Worm (Caenorhabditis elegans) whole organism, young adult: Measurements from ENCODE around the gene let-756.

Source experiments
- B0019.2 ChIP-seq: fragments of 200-800 bp; sonication (Bioruptor generic); conservative IDR thresholded peaks from 2 replicates; pipeline ENCODE4 v1.3.6; 2022; ENCODE audit warnings: missing genetic modification reagents, missing genetic modification characterization, missing compliant biosample characterization
- B0035.1 ChIP-seq: sonication (generic microtip); optimal IDR thresholded peaks from 2 replicates; lab custom pipeline; 2016; ENCODE audit warnings: missing genetic modification characterization, mild to moderate bottlenecking, missing compliant biosample characterization, missing genotype, missing genetic modification reagents
- B0336.3 ChIP-seq: fragments of 200-800 bp; sonication (Bioruptor generic); IDR thresholded peaks from 2 replicates; pipeline ENCODE4 v1.3.6; 2022; ENCODE audit warnings: missing genetic modification characterization, missing compliant biosample characterization
- C17E4.6 ChIP-seq: fragments of 200-800 bp; sonication (Bioruptor generic); IDR thresholded peaks from 2 replicates; pipeline ENCODE4 v1.3.6; 2022; ENCODE audit warnings: missing genetic modification reagents, missing genetic modification characterization, missing compliant biosample characterization
- D2030.7 ChIP-seq: fragments of 200-800 bp; sonication (Bioruptor generic); IDR thresholded peaks from 2 replicates; pipeline ENCODE4 v1.3.6; 2022; ENCODE audit warnings: missing genetic modification reagents, missing genetic modification characterization, missing compliant biosample characterization
- F10E7.11 ChIP-seq: sonication (generic microtip); optimal IDR thresholded peaks from 2 replicates; lab custom pipeline; 2017; ENCODE audit warnings: mild to moderate bottlenecking, missing genetic modification characterization, moderate library complexity, missing compliant biosample characterization
- F33H1.4 ChIP-seq: fragments of 200-800 bp; sonication (Bioruptor generic); IDR thresholded peaks from 2 replicates; pipeline ENCODE4 v1.3.6; 2022; ENCODE audit warnings: missing genetic modification reagents, missing genetic modification characterization, missing compliant biosample characterization
- T26A5.8 ChIP-seq: sonication (generic microtip); optimal IDR thresholded peaks from 2 replicates; lab custom pipeline; 2016; ENCODE audit warnings: missing genetic modification characterization, missing compliant biosample characterization
- Y53F4B.3 ChIP-seq: fragments of 200-800 bp; sonication (Bioruptor generic); IDR thresholded peaks from 2 replicates; pipeline ENCODE4 v1.3.6; 2022; ENCODE audit warnings: missing genetic modification reagents, missing genetic modification characterization, missing compliant biosample characterization
- Y56A3A.18 ChIP-seq: fragments of 200-800 bp; sonication (Bioruptor generic); IDR thresholded peaks from 2 replicates; pipeline ENCODE4 v1.3.6; 2022; ENCODE audit warnings: missing genetic modification reagents, missing genetic modification characterization, missing compliant biosample characterization
- Y67H2A.10 ChIP-seq: fragments of 200-800 bp; sonication (Bioruptor generic); conservative IDR thresholded peaks from 2 replicates; pipeline ENCODE4 v1.3.6; 2022; ENCODE audit warnings: missing genetic modification reagents, missing genetic modification characterization, missing compliant biosample characterization
- ama-1 ChIP-seq, 3 experiments: fragments of 150-350 bp in 1 of 3; sonication (generic microtip) in 2 of 3; optimal IDR thresholded peaks; 2 replicates each; lab custom pipeline; 2014 to 2018; ENCODE audit warnings: missing biosample characterization in 2 of 3, missing genetic modification characterization in 2 of 3, missing genetic modification reagents in 2 of 3
- aptf-3 ChIP-seq: fragments of 200-800 bp; sonication (Bioruptor generic); IDR thresholded peaks from 2 replicates; pipeline ENCODE4 v1.3.6; 2022; ENCODE audit warnings: missing genetic modification characterization, missing compliant biosample characterization
- athp-1 ChIP-seq: sonication (generic microtip); optimal IDR thresholded peaks from 2 replicates; lab custom pipeline; 2017; ENCODE audit warnings: mild to moderate bottlenecking, missing genetic modification characterization, missing compliant biosample characterization
- attf-6 ChIP-seq: fragments of 200-800 bp; sonication (Bioruptor generic); IDR thresholded peaks from 2 replicates; pipeline ENCODE4 v1.3.6; 2022; ENCODE audit warnings: missing genetic modification reagents, missing genetic modification characterization, missing compliant biosample characterization
- bed-1 ChIP-seq: fragments of 200-800 bp; sonication (Bioruptor generic); IDR thresholded peaks from 2 replicates; pipeline ENCODE4 v1.3.6; 2022; ENCODE audit warnings: missing genetic modification reagents, missing genetic modification characterization, missing compliant biosample characterization
- bed-2 ChIP-seq: fragments of 200-800 bp; sonication (Bioruptor generic); IDR thresholded peaks from 2 replicates; pipeline ENCODE4 v1.3.6; 2022; ENCODE audit warnings: missing genetic modification reagents, missing genetic modification characterization, missing compliant biosample characterization
- dpff-1 ChIP-seq: sonication (generic microtip); optimal IDR thresholded peaks from 2 replicates; lab custom pipeline; 2017; ENCODE audit warnings: mild to moderate bottlenecking, missing genetic modification characterization, missing compliant biosample characterization
- fkh-3 ChIP-seq: sonication (generic microtip); optimal IDR thresholded peaks from 2 replicates; lab custom pipeline; 2016; ENCODE audit warnings: mild to moderate bottlenecking, missing genetic modification characterization, missing compliant biosample characterization
- let-607 ChIP-seq, 2 experiments: fragments of 200-800 bp in 1 of 2; sonication (Bioruptor generic) in 1 of 2; sonication (generic microtip) in 1 of 2; optimal IDR thresholded peaks; 2 replicates each; lab custom pipeline; 2016 to 2018; ENCODE audit warnings: mild to moderate bottlenecking in 2 of 2, missing compliant biosample characterization in 2 of 2, missing genetic modification characterization in 2 of 2, moderate library complexity in 2 of 2, missing genotype in 1 of 2
- lin-35 ChIP-seq, 3 experiments: fragments of 150-350 bp in 2 of 3; sonication (generic microtip) in 1 of 3; optimal IDR thresholded peaks; 2 replicates each; lab custom pipeline; 2014 to 2018; ENCODE audit warnings: missing biosample characterization in 3 of 3, missing genetic modification characterization in 3 of 3, missing genetic modification reagents in 3 of 3
- lin-40 ChIP-seq: sonication (generic microtip); optimal IDR thresholded peaks from 2 replicates; lab custom pipeline; 2016; ENCODE audit warnings: missing genetic modification characterization, mild to moderate bottlenecking, missing compliant biosample characterization, missing genotype, missing genetic modification reagents
- madf-10 ChIP-seq: sonication (generic microtip); optimal IDR thresholded peaks from 2 replicates; lab custom pipeline; 2016; ENCODE audit warnings: mild to moderate bottlenecking, missing genetic modification characterization, missing compliant biosample characterization
- mcd-1 ChIP-seq: fragments of 200-800 bp; sonication (Bioruptor generic); IDR thresholded peaks from 2 replicates; pipeline ENCODE4 v1.3.6; 2022; ENCODE audit warnings: missing genetic modification reagents, missing genetic modification characterization, missing compliant biosample characterization
- nfya-2 ChIP-seq: fragments of 200-800 bp; sonication (Bioruptor generic); IDR thresholded peaks from 2 replicates; pipeline ENCODE4 v1.3.6; 2022; ENCODE audit warnings: missing genetic modification reagents, missing genetic modification characterization, missing compliant biosample characterization
- nhr-80 ChIP-seq: sonication (generic microtip); optimal IDR thresholded peaks from 2 replicates; lab custom pipeline; 2016; ENCODE audit warnings: missing genetic modification characterization, missing compliant biosample characterization
- rpc-1 ChIP-seq, 2 experiments: fragments of 150-350 bp in 1 of 2; sonication (generic microtip) in 1 of 2; optimal IDR thresholded peaks; 2 replicates each; lab custom pipeline; 2014 to 2018; ENCODE audit warnings: missing biosample characterization in 1 of 2, missing genetic modification characterization in 1 of 2, missing genetic modification reagents in 1 of 2, missing genotype in 1 of 2
- sea-2 ChIP-seq: fragments of 200-800 bp; sonication (Bioruptor generic); IDR thresholded peaks from 2 replicates; pipeline ENCODE4 v1.3.6; 2022; ENCODE audit warnings: missing genetic modification characterization, missing compliant biosample characterization
- somi-1 ChIP-seq: fragments of 200-800 bp; sonication (Bioruptor generic); optimal IDR thresholded peaks from 2 replicates; lab custom pipeline; 2018; ENCODE audit warnings: mild to moderate bottlenecking, missing genetic modification characterization, missing compliant biosample characterization
- tbx-9 ChIP-seq: sonication (generic microtip); optimal IDR thresholded peaks from 2 replicates; lab custom pipeline; 2016; ENCODE audit warnings: borderline replicate concordance, missing genetic modification characterization, inconsistent platforms, missing compliant biosample characterization
- unc-130 ChIP-seq: sonication (generic microtip); optimal IDR thresholded peaks from 2 replicates; lab custom pipeline; 2016; ENCODE audit warnings: missing genetic modification reagents, missing genetic modification characterization, missing compliant biosample characterization
- unc-62 ChIP-seq: fragments of 150-350 bp; optimal IDR thresholded peaks from 2 replicates; lab custom pipeline; 2014; ENCODE audit warnings: missing biosample characterization, missing genetic modification reagents, missing genetic modification characterization

The let-756 gene

ce11 chrIII:6398124-6398523 is 8.8 kb upstream of the let-756 start:
- TF ChIP-seq T26A5.8, result no peak
- no peak for TF ChIP-seq D2030.7 (GFP tag; lab: Robert Waterston, UW)
- no peak for TF ChIP-seq mcd-1 (GFP tag; lab: Robert Waterston, UW)
- no peak for TF ChIP-seq C17E4.6 (GFP tag; lab: Robert Waterston, UW)
- no peak for TF ChIP-seq rpc-1 (optimal IDR thresholded peaks at IDR 0.05; lab: Kevin White, UChicago)
- no peak for TF ChIP-seq rpc-1 (tag; optimal IDR thresholded peaks at IDR 0.05; lab: Kevin White, UChicago)
- no peak for TF ChIP-seq somi-1 (GFP tag; lab: Kevin White, UChicago)

- TF ChIP-seq fkh-3 (tag; lab: Kevin White, UChicago) (no peak), F10E7.11 (tag; lab: Kevin White, UChicago) (no peak), athp-1 (tag; lab: Kevin White, UChicago) (no peak), madf-10 (tag; lab: Kevin White, UChicago) (no peak), dpff-1 (tag; lab: Kevin White, UChicago) (no peak), Y53F4B.3 (GFP tag; lab: Robert Waterston, UW) (no peak), lin-40 (tag; lab: Kevin White, UChicago) (no peak)
These were observed 7.5 kb upstream of the let-756 start for ce11 chrIII:6399424-6399823.

ce11 chrIII:6402346-6402745 is 4.6 kb upstream of the let-756 start:
- TF ChIP-seq lin-35 (GFP tag; optimal IDR thresholded peaks at IDR 0.05; lab: Kevin White, UChicago) (no peak), somi-1 (GFP tag; lab: Kevin White, UChicago) (peak; percentile 33)

- TF ChIP-seq aptf-3 (GFP tag; lab: Robert Waterston, UW) (no peak), unc-62 (GFP tag; lab: Kevin White, UChicago) (peak; percentile 81), sea-2 (GFP tag; lab: Robert Waterston, UW) (no peak), Y56A3A.18 (no peak), B0019.2 (GFP tag; lab: Robert Waterston, UW) (no peak), let-607 (tag; optimal IDR thresholded peaks at IDR 0.05; lab: Kevin White, UChicago) (peak in 1 of 2 experiments; percentile 37), nhr-80 (tag; lab: Kevin White, UChicago) (peak; percentile 49), bed-1 (GFP tag; lab: Robert Waterston, UW) (no peak)
These were observed 4.1 kb upstream of the let-756 start for ce11 chrIII:6402810-6403209.

ce11 chrIII:6405121-6405520 is 1.8 kb upstream of the let-756 start:
- TF ChIP-seq B0336.3 (GFP tag; lab: Robert Waterston, UW), result no peak
- TF ChIP-seq tbx-9 (tag; lab: Kevin White, UChicago), result no peak
- TF ChIP-seq bed-2 (GFP tag; lab: Robert Waterston, UW), result no peak
- no peak for TF ChIP-seq nfya-2
- no peak for TF ChIP-seq ama-1 (optimal IDR thresholded peaks at IDR 0.05; lab: Kevin White, UChicago)
- no peak for TF ChIP-seq ama-1 (GFP tag; optimal IDR thresholded peaks at IDR 0.05; lab: Kevin White, UChicago)
- TF ChIP-seq unc-130 (GFP tag; lab: Kevin White, UChicago), result no peak
- TF ChIP-seq Y67H2A.10 (GFP tag; lab: Robert Waterston, UW), result no peak
- TF ChIP-seq attf-6 (GFP tag; lab: Robert Waterston, UW), result no peak
- no peak for TF ChIP-seq F33H1.4 (GFP tag; lab: Robert Waterston, UW)
- no peak for TF ChIP-seq B0035.1 (tag; lab: Kevin White, UChicago)
